Fruit fly (Drosophila melanogaster) whole organism, wandering third instar larva: ENCODE data around the gene CG32655.

ENCODE experiments used
- CG9705 ChIP-seq: fragments of 200-800 bp; sonication (Bioruptor generic); optimal IDR thresholded peaks from 2 replicates; lab custom pipeline; 2018; ENCODE audit warnings: missing biosample characterization, mild to moderate bottlenecking, missing genetic modification characterization
- foxo ChIP-seq, 2 experiments: fragments of 200-800 bp; sonication (Bioruptor generic); optimal IDR thresholded peaks; 2 replicates in 1 of 2; 3 replicates in 1 of 2; lab custom pipeline; 2016 to 2017; ENCODE audit warnings: missing biosample characterization in 2 of 2, missing genetic modification characterization in 2 of 2
- fru ChIP-seq: fragments of 200-800 bp; sonication (Bioruptor generic); optimal IDR thresholded peaks from 3 replicates; lab custom pipeline; 2016; ENCODE audit warnings: missing biosample characterization, mild to moderate bottlenecking, missing genetic modification characterization
- usp ChIP-seq: fragments of >200 bp; optimal IDR thresholded peaks from 2 replicates; lab custom pipeline; 2017; ENCODE audit warnings: missing biosample characterization, missing genetic modification characterization

DNA sequence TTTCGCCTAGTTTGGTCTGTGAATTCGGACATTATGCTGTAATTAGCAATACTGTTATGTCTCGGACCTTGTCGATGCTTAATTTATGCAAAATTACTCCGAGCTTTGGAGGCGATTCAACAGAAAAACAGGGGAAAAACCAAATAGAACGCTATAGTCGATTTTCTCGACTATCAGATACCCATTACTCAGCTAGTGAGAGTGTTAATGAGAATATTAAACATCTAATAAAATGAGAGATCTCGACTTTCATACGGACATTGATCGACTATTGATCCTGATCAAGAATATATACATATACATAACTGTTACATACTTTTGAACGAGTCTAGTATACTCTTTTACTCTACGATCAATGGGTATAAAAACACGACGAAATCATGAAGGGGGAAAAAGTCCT, 13.2 kb upstream of the CG32655 start:
- TF ChIP-seq usp (GFP tag; lab: Kevin White, UChicago) (no peak), foxo (GFP tag; optimal IDR thresholded peaks at IDR 0.05; lab: Kevin White, UChicago) (peak in 1 of 2 experiments; percentile 44), fru (peak; percentile 25), CG9705 (GFP tag; lab: Kevin White, UChicago) (no peak)
